In the genomic region with DNA sequence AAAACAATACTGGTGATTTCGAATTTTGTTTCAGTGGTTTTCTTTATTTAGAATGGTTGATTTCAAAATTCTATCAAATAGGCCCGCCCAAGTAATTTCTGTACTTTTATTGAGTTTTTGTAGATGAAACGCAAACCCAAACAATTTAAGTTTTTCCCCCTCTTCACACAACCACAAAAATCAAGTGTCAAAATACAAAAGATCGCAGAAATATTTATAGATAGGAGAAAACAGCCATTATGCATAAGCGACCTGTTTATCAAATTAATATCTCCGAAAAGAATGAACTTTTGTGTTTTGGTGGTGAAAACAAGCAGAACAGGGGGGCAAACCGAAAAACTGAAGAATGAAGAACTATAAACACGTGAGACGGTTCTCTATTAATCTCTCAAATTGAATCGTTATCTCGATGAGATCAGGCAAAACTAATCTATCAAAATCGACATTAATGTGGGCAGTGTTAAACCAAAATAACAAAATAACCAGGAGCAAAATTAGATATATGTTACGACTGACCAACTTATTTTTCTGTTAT, we compare ENCODE assay signal across 5 worm cellular contexts.
TF ChIP-seq lines count a peak whose summit lies in the region.

No protein-coding gene starts in this region.

TF ChIP-seq in whole organism, L1 larva, 84 proteins besides CTCF, POLR2A, EP300 and RAD21 (continues in another document):
- TF ChIP-seq isw-1 (GFP tag; IDR thresholded peaks at IDR 0.05; lab: Robert Waterston, UW) (no peak), tlp-1 (tag; optimal IDR thresholded peaks at IDR 0.05; lab: Kevin White, UChicago) (no peak), nhr-11 (tag; optimal IDR thresholded peaks at IDR 0.05; lab: Kevin White, UChicago) (no peak), alr-1 (tag; optimal IDR thresholded peaks at IDR 0.05; lab: Kevin White, UChicago; ENCODE audit: borderline replicate concordance) (no peak), C04F5.9 (tag; optimal IDR thresholded peaks at IDR 0.05; lab: Kevin White, UChicago) (no peak), swsn-7 (tag; optimal IDR thresholded peaks at IDR 0.05; lab: Kevin White, UChicago) (no peak), nhr-237 (tag; optimal IDR thresholded peaks at IDR 0.05; lab: Kevin White, UChicago) (no peak), dsc-1 (tag; optimal IDR thresholded peaks at IDR 0.05; lab: Kevin White, UChicago) (no peak), irx-1 (tag; optimal IDR thresholded peaks at IDR 0.05; lab: Kevin White, UChicago) (no peak), Y116A8C.19 (tag; optimal IDR thresholded peaks at IDR 0.05; lab: Kevin White, UChicago; ENCODE audit: borderline replicate concordance) (no peak), ztf-11 (tag; optimal IDR thresholded peaks at IDR 0.05; lab: Kevin White, UChicago) (no peak), ets-5 (GFP tag; IDR thresholded peaks at IDR 0.05; lab: Robert Waterston, UW) (no peak), zip-4 (GFP tag; optimal IDR thresholded peaks at IDR 0.05; lab: Kevin White, UChicago) (no peak), nhr-28 (tag; optimal IDR thresholded peaks at IDR 0.05; lab: Kevin White, UChicago) (no peak), sup-37 (GFP tag; optimal IDR thresholded peaks at IDR 0.05; lab: Kevin White, UChicago) (no peak), C16A3.4 (tag; optimal IDR thresholded peaks at IDR 0.05; lab: Kevin White, UChicago) (no peak), nhr-85 (tag; lab: Kevin White, UChicago) (peak; percentile 86), ceh-88 (GFP tag; IDR thresholded peaks at IDR 0.05; lab: Robert Waterston, UW) (no peak)

TF ChIP-seq in whole organism, L2 larva, 48 proteins besides CTCF, POLR2A, EP300 and RAD21:
- TF ChIP-seq mdl-1 (tag; optimal IDR thresholded peaks at IDR 0.05; lab: Kevin White, UChicago) (peak in 1 of 2 experiments; percentile 13), sma-9 (GFP tag; optimal IDR thresholded peaks at IDR 0.05; lab: Kevin White, UChicago) (peak; percentile 53), sma-9 (tag; optimal IDR thresholded peaks at IDR 0.05; lab: Kevin White, UChicago) (no peak), mbf-1 (tag; optimal IDR thresholded peaks at IDR 0.05; lab: Kevin White, UChicago) (no peak), blmp-1 (tag; optimal IDR thresholded peaks at IDR 0.05; lab: Kevin White, UChicago; ENCODE audit: insufficient read depth) (peak; percentile 30), nhr-21 (tag; optimal IDR thresholded peaks at IDR 0.05; lab: Kevin White, UChicago) (peak; percentile 39), R02D3.7 (tag; optimal IDR thresholded peaks at IDR 0.05; lab: Kevin White, UChicago) (no peak), F13H6.1 (tag; optimal IDR thresholded peaks at IDR 0.05; lab: Kevin White, UChicago) (no peak), crh-2 (tag; optimal IDR thresholded peaks at IDR 0.05; lab: Kevin White, UChicago) (no peak)

TF ChIP-seq in whole organism, L3 larva, 47 proteins besides CTCF, POLR2A, EP300 and RAD21:
- TF ChIP-seq nhr-25 (tag; optimal IDR thresholded peaks at IDR 0.05; lab: Kevin White, UChicago): no peak
- no peak for TF ChIP-seq ztf-11 (tag; optimal IDR thresholded peaks at IDR 0.05; lab: Kevin White, UChicago)
- no peak for TF ChIP-seq nhr-77 (tag; optimal IDR thresholded peaks at IDR 0.05; lab: Kevin White, UChicago)
- TF ChIP-seq hmg-11 (tag; optimal IDR thresholded peaks at IDR 0.05; lab: Kevin White, UChicago): no peak
- TF ChIP-seq R02D3.7 (tag; optimal IDR thresholded peaks at IDR 0.05; lab: Kevin White, UChicago): no peak
- no peak for TF ChIP-seq nhr-67 (tag; optimal IDR thresholded peaks at IDR 0.05; lab: Kevin White, UChicago)
- no peak for TF ChIP-seq aly-2 (tag; optimal IDR thresholded peaks at IDR 0.05; lab: Kevin White, UChicago)
- peak; percentile 50 for TF ChIP-seq elt-1 (tag; optimal IDR thresholded peaks at IDR 0.05; lab: Kevin White, UChicago)
- TF ChIP-seq nhr-43 (tag; optimal IDR thresholded peaks at IDR 0.05; lab: Kevin White, UChicago; ENCODE audit: poor library complexity, severe bottlenecking): peak; percentile 41
- no peak for TF ChIP-seq mdl-1 (tag; optimal IDR thresholded peaks at IDR 0.05; lab: Kevin White, UChicago)
- TF ChIP-seq nhr-23 (tag; optimal IDR thresholded peaks at IDR 0.05; lab: Kevin White, UChicago): peak; percentile 28
- TF ChIP-seq lin-15B (tag; optimal IDR thresholded peaks at IDR 0.05; lab: Kevin White, UChicago): no peak
- no peak for TF ChIP-seq snpc-4 (tag; optimal IDR thresholded peaks at IDR 0.05; lab: Kevin White, UChicago)

TF ChIP-seq in whole organism, L4 larva, 104 proteins besides CTCF, POLR2A, EP300 and RAD21:
- TF ChIP-seq tra-1 (GFP tag; IDR thresholded peaks at IDR 0.05; lab: Robert Waterston, UW) (no peak), hlh-30 (tag; optimal IDR thresholded peaks at IDR 0.05; lab: Kevin White, UChicago; ENCODE audit: insufficient read depth) (peak; percentile 48), mdl-1 (tag; optimal IDR thresholded peaks at IDR 0.05; lab: Kevin White, UChicago) (peak in 1 of 2 experiments; percentile 12), lin-29 (GFP tag; IDR thresholded peaks at IDR 0.05; lab: Robert Waterston, UW) (no peak), unc-62 (GFP tag; optimal IDR thresholded peaks at IDR 0.05 in 1 of 2; lab: Kevin White, UChicago) (peak in 1 of 2 experiments; percentile 92), unc-62 (tag; optimal IDR thresholded peaks at IDR 0.05; lab: Kevin White, UChicago) (no peak), nhr-10 (tag; optimal IDR thresholded peaks at IDR 0.05; lab: Kevin White, UChicago) (no peak), nhr-28 (tag; optimal IDR thresholded peaks at IDR 0.05; lab: Kevin White, UChicago) (peak; percentile 5)
TF ChIP-seq in whole organism, L4 larva: peak in this region for 4.

TF ChIP-seq in whole organism, mixed stage, embryonic, 35 proteins besides CTCF, POLR2A, EP300 and RAD21:
- TF ChIP-seq pha-4 (tag; optimal IDR thresholded peaks at IDR 0.05; lab: Kevin White, UChicago) (no peak), lin-32 (GFP tag; optimal IDR thresholded peaks at IDR 0.05; lab: Kevin White, UChicago) (no peak), elt-1 (tag; optimal IDR thresholded peaks at IDR 0.05; lab: Kevin White, UChicago; ENCODE audit: borderline replicate concordance, insufficient read depth) (peak; percentile 44), unc-39 (tag; optimal IDR thresholded peaks at IDR 0.05; lab: Kevin White, UChicago) (no peak), unc-120 (tag; optimal IDR thresholded peaks at IDR 0.05; lab: Kevin White, UChicago; ENCODE audit: poor library complexity, severe bottlenecking) (no peak)

Comparison
In these comparisons a context has a peak if more than half of its experiments do, and no peak if none do; other contexts are left out.
1. Of the 29 proteins assayed by ChIP-seq in both whole organism, L4 larva and whole organism, L1 larva: peak only in whole organism, L4 larva: nhr-28; only in whole organism, L1 larva: none; in both: none; in neither: 26; mixed calls (peak in some experiments, not most) for 2.